Fruit fly (Drosophila melanogaster) whole organism, embryonic: Measurements from ENCODE around the gene tup.

ENCODE experiments used
- Abd-B ChIP-seq: fragments of 200-800 bp; sonication (Bioruptor generic); optimal IDR thresholded peaks from 2 replicates; lab custom pipeline; 2018; ENCODE audit warnings: missing biosample characterization, mild to moderate bottlenecking, missing genetic modification characterization, moderate library complexity
- Bgb ChIP-seq: fragments of 200-800 bp; sonication (Bioruptor generic); IDR thresholded peaks from 2 replicates; pipeline ENCODE4 v1.3.6; 2022; ENCODE audit warnings: missing biosample characterization, missing genetic modification characterization; ENCODE audit not compliant: partially characterized antibody
- CG10274 ChIP-seq: fragments of 200-800 bp; sonication (Bioruptor generic); optimal IDR thresholded peaks from 3 replicates; lab custom pipeline; 2017; ENCODE audit warnings: missing biosample characterization, mild to moderate bottlenecking, missing genetic modification characterization
- CG11085 ChIP-seq: fragments of 200-800 bp; sonication (Bioruptor generic); IDR thresholded peaks from 2 replicates; pipeline ENCODE4 v1.3.6; 2022; ENCODE audit warnings: missing biosample characterization, missing genetic modification characterization
- CG1233 ChIP-seq: fragments of 200-800 bp; sonication (Bioruptor generic); optimal IDR thresholded peaks from 4 replicates; lab custom pipeline; 2018; ENCODE audit warnings: missing biosample characterization, mild to moderate bottlenecking, missing genetic modification characterization
- CG12942 ChIP-seq: fragments of 200-800 bp; sonication (Bioruptor generic); optimal IDR thresholded peaks from 3 replicates; lab custom pipeline; 2016; ENCODE audit warnings: missing biosample characterization, missing genetic modification characterization
- CG13894 ChIP-seq: fragments of 200-800 bp; sonication (Bioruptor generic); optimal IDR thresholded peaks from 3 replicates; lab custom pipeline; 2018; ENCODE audit warnings: missing biosample characterization, mild to moderate bottlenecking, missing genetic modification characterization, moderate library complexity
- CG14710 ChIP-seq: fragments of 200-800 bp; sonication (Bioruptor generic); optimal IDR thresholded peaks from 3 replicates; lab custom pipeline; 2019; ENCODE audit warnings: missing biosample characterization, mild to moderate bottlenecking, missing genetic modification characterization, moderate library complexity
- CG17385 ChIP-seq: fragments of 200-800 bp; sonication (Bioruptor generic); optimal IDR thresholded peaks from 3 replicates; lab custom pipeline; 2018; ENCODE audit warnings: missing biosample characterization, mild to moderate bottlenecking, missing genetic modification characterization
- CG18599 ChIP-seq: fragments of 200-800 bp; sonication (Bioruptor generic); optimal IDR thresholded peaks from 3 replicates; lab custom pipeline; 2017; ENCODE audit warnings: missing biosample characterization, missing genetic modification characterization, mild to moderate bottlenecking, moderate library complexity, missing genetic modification reagents
- CG2199 ChIP-seq: fragments of 200-800 bp; sonication (Bioruptor generic); IDR thresholded peaks from 3 replicates; pipeline ENCODE4 v1.3.6; 2022; ENCODE audit warnings: missing biosample characterization, missing genetic modification characterization
- CG30431 ChIP-seq: fragments of 200-800 bp; sonication (Bioruptor generic); optimal IDR thresholded peaks from 2 replicates; lab custom pipeline; 2017; ENCODE audit warnings: missing biosample characterization, missing genetic modification characterization
- CG31224 ChIP-seq: fragments of 200-800 bp; sonication (Bioruptor generic); IDR thresholded peaks from 2 replicates; pipeline ENCODE4 v1.3.6; 2022; ENCODE audit warnings: missing biosample characterization, missing genetic modification characterization
- CG3726 ChIP-seq: fragments of 200-800 bp; sonication (Bioruptor generic); IDR thresholded peaks from 3 replicates; pipeline ENCODE4, ENCODE4 v1.3.6; 2022; ENCODE audit warnings: missing biosample characterization, missing genetic modification characterization
- CG3847 ChIP-seq: fragments of 200-800 bp; sonication (Bioruptor generic); IDR thresholded peaks from 2 replicates; pipeline ENCODE4 v1.3.6; 2022; ENCODE audit warnings: missing biosample characterization, missing genetic modification characterization
- CG43689 ChIP-seq: fragments of 200-800 bp; sonication (Bioruptor generic); IDR thresholded peaks from 2 replicates; pipeline ENCODE4 v1.3.6; 2022; ENCODE audit warnings: missing biosample characterization, missing genetic modification characterization
- CG4617 ChIP-seq: fragments of 200-800 bp; sonication (Bioruptor generic); optimal IDR thresholded peaks from 3 replicates; lab custom pipeline; 2016; ENCODE audit warnings: missing biosample characterization, missing genetic modification characterization, borderline replicate concordance
- CG7556 ChIP-seq: fragments of 200-800 bp; sonication (Bioruptor generic); optimal IDR thresholded peaks from 2 replicates; lab custom pipeline; 2017; ENCODE audit warnings: missing biosample characterization, mild to moderate bottlenecking, missing genetic modification characterization
- CTCF ChIP-seq: fragments of 200-800 bp; sonication (Bioruptor generic); optimal IDR thresholded peaks from 2 replicates; lab custom pipeline; 2017; ENCODE audit warnings: missing biosample characterization, mild to moderate bottlenecking, missing genetic modification characterization, moderate library complexity
- D19A ChIP-seq: fragments of 200-800 bp; optimal IDR thresholded peaks from 3 replicates; lab custom pipeline; 2019; ENCODE audit warnings: missing biosample characterization, mild to moderate bottlenecking, missing genetic modification characterization, moderate library complexity
- Dad ChIP-seq: fragments of 200-800 bp; sonication (Bioruptor generic); optimal IDR thresholded peaks from 3 replicates; lab custom pipeline; 2016; ENCODE audit warnings: missing biosample characterization, missing genetic modification characterization
- Doc3 ChIP-seq: fragments of 200-800 bp; sonication (Bioruptor generic); IDR thresholded peaks from 3 replicates; pipeline ENCODE4 v1.3.6; 2022; ENCODE audit warnings: missing biosample characterization, missing genetic modification characterization; ENCODE audit not compliant: partially characterized antibody
- E2f2 ChIP-seq: fragments of 200-800 bp; sonication (Bioruptor generic); IDR thresholded peaks from 2 replicates; pipeline ENCODE4 v1.3.6; 2022; ENCODE audit warnings: missing biosample characterization, missing genetic modification characterization
- Ets65A ChIP-seq: fragments of 200-800 bp; sonication (Bioruptor generic); peaks from one replicate; lab custom pipeline; 2016; ENCODE audit warnings: missing biosample characterization, missing genetic modification characterization
- HLH3B ChIP-seq: fragments of 200-800 bp; sonication (Bioruptor generic); IDR thresholded peaks from 2 replicates; pipeline ENCODE4 v1.3.6; 2022; ENCODE audit warnings: missing biosample characterization, missing genetic modification characterization
- Hand ChIP-seq: fragments of 200-800 bp; sonication (Bioruptor generic); optimal IDR thresholded peaks from 2 replicates; lab custom pipeline; 2017; ENCODE audit warnings: mild to moderate bottlenecking, missing biosample characterization, missing genetic modification reagents, missing genetic modification characterization
- Lim3 ChIP-seq: fragments of 200-800 bp; sonication (Bioruptor generic); IDR thresholded peaks from 2 replicates; pipeline ENCODE4 v1.3.6; 2022; ENCODE audit warnings: missing biosample characterization, missing genetic modification characterization
- Meics ChIP-seq: fragments of 200-800 bp; sonication (Bioruptor generic); optimal IDR thresholded peaks from 2 replicates; lab custom pipeline; 2017; ENCODE audit warnings: missing biosample characterization, mild to moderate bottlenecking, missing genetic modification characterization
- Nf-YC ChIP-seq: fragments of 200-800 bp; optimal IDR thresholded peaks from 3 replicates; lab custom pipeline; 2019; ENCODE audit warnings: missing biosample characterization, mild to moderate bottlenecking, missing genetic modification characterization, moderate library complexity
- Six4 ChIP-seq: fragments of 200-800 bp; sonication (Bioruptor generic); optimal IDR thresholded peaks from 2 replicates; lab custom pipeline; 2016; ENCODE audit warnings: missing biosample characterization, missing genetic modification characterization
- Stat92E ChIP-seq, 3 experiments: fragments of >200 bp in 2 of 3; fragments of 200-800 bp in 1 of 3; sonication (Bioruptor generic) in 1 of 3; optimal IDR thresholded peaks; 2 replicates each; lab custom pipeline; 2017 to 2019; ENCODE audit warnings: missing biosample characterization in 3 of 3, missing genetic modification characterization in 3 of 3, mild to moderate bottlenecking in 1 of 3, moderate library complexity in 1 of 3
- Taf1 ChIP-seq: fragments of 200-800 bp; sonication (Bioruptor generic); IDR thresholded peaks from 2 replicates; pipeline ENCODE4 v1.3.6; 2022; ENCODE audit warnings: missing biosample characterization, missing genetic modification characterization
- Xbp1 ChIP-seq: fragments of 200-800 bp; sonication (Bioruptor generic); optimal IDR thresholded peaks from 3 replicates; lab custom pipeline; 2016; ENCODE audit warnings: missing biosample characterization, mild to moderate bottlenecking, missing genetic modification characterization
- btn ChIP-seq: fragments of 200-800 bp; sonication (Bioruptor generic); optimal IDR thresholded peaks from 2 replicates; lab custom pipeline; 2016; ENCODE audit warnings: missing biosample characterization, missing genetic modification characterization
- dimm ChIP-seq: fragments of 200-800 bp; sonication (Bioruptor generic); IDR thresholded peaks from 2 replicates; pipeline ENCODE4 v1.3.6; 2022; ENCODE audit warnings: missing biosample characterization, missing genetic modification characterization
- dmrt11E ChIP-seq: fragments of 200-800 bp; sonication (Bioruptor generic); optimal IDR thresholded peaks from 3 replicates; lab custom pipeline; 2018; ENCODE audit warnings: missing biosample characterization, mild to moderate bottlenecking, missing genetic modification characterization, moderate library complexity
- fd102C ChIP-seq: fragments of 200-800 bp; sonication (Bioruptor generic); optimal IDR thresholded peaks from 2 replicates; lab custom pipeline; 2018; ENCODE audit warnings: missing biosample characterization, mild to moderate bottlenecking, missing genetic modification characterization, moderate library complexity
- ftz-f1 ChIP-seq: fragments of 200-800 bp; sonication (Bioruptor generic); optimal IDR thresholded peaks from 2 replicates; lab custom pipeline; 2016; ENCODE audit warnings: missing biosample characterization, missing genetic modification characterization
- gem ChIP-seq: fragments of 200-800 bp; sonication (Bioruptor generic); optimal IDR thresholded peaks from 2 replicates; lab custom pipeline; 2019; ENCODE audit warnings: missing biosample characterization, mild to moderate bottlenecking, missing genetic modification characterization, moderate library complexity
- her ChIP-seq: fragments of 200-800 bp; sonication (Bioruptor generic); optimal IDR thresholded peaks from 2 replicates; lab custom pipeline; 2016; ENCODE audit warnings: missing biosample characterization, missing genetic modification characterization
- hkb ChIP-seq, 2 experiments: fragments of 200-800 bp in 1 of 2; fragments of >200 bp in 1 of 2; sonication (Bioruptor generic) in 1 of 2; IDR thresholded peaks in 1 of 2; optimal IDR thresholded peaks in 1 of 2; 2 replicates each; pipeline versions ENCODE4 v1.3.6 to Lab custom; 2017 to 2022; ENCODE audit warnings: missing biosample characterization in 1 of 2, missing genetic modification characterization in 1 of 2
- insv ChIP-seq, 2 experiments: fragments of 200-800 bp; sonication (Bioruptor generic); optimal IDR thresholded peaks; 3 replicates each; lab custom pipeline; 2016 to 2018; ENCODE audit warnings: missing biosample characterization in 2 of 2, missing genetic modification characterization in 2 of 2
- knrl ChIP-seq: fragments of 200-800 bp; sonication (Bioruptor generic); IDR thresholded peaks from 3 replicates; pipeline ENCODE4 v1.3.6; 2022; ENCODE audit warnings: missing biosample characterization, missing genetic modification characterization; ENCODE audit not compliant: partially characterized antibody
- lov ChIP-seq, 2 experiments: fragments of 200-800 bp in 1 of 2; fragments of >200 bp in 1 of 2; sonication (Bioruptor generic) in 1 of 2; IDR thresholded peaks in 1 of 2; optimal IDR thresholded peaks in 1 of 2; 2 replicates in 1 of 2; 3 replicates in 1 of 2; pipeline versions ENCODE4 v1.3.6 to Lab custom; 2017 to 2022; ENCODE audit warnings: missing biosample characterization in 1 of 2, missing genetic modification characterization in 1 of 2
- mirr ChIP-seq: fragments of 200-800 bp; sonication (Bioruptor generic); optimal IDR thresholded peaks from 3 replicates; lab custom pipeline; 2018; ENCODE audit warnings: missing biosample characterization, mild to moderate bottlenecking, missing genetic modification characterization
- nmo ChIP-seq: fragments of 200-800 bp; sonication (Bioruptor generic); optimal IDR thresholded peaks from 2 replicates; lab custom pipeline; 2018; ENCODE audit warnings: missing biosample characterization, mild to moderate bottlenecking, missing genetic modification characterization, moderate library complexity
- peb ChIP-seq: fragments of 200-800 bp; sonication (Bioruptor generic); IDR thresholded peaks from 2 replicates; pipeline ENCODE4 v1.3.6; 2022; ENCODE audit warnings: missing biosample characterization, missing genetic modification characterization
- ssp ChIP-seq: fragments of 200-800 bp; sonication (Bioruptor generic); IDR thresholded peaks from 2 replicates; pipeline ENCODE4 v1.3.6; 2022; ENCODE audit warnings: missing biosample characterization, missing genetic modification characterization
- trem ChIP-seq: fragments of 200-800 bp; optimal IDR thresholded peaks from 3 replicates; lab custom pipeline; 2019; ENCODE audit warnings: missing biosample characterization, mild to moderate bottlenecking, missing genetic modification characterization, moderate library complexity
- tx ChIP-seq: fragments of 200-800 bp; sonication (Bioruptor generic); optimal IDR thresholded peaks from 2 replicates; lab custom pipeline; 2016; ENCODE audit warnings: missing biosample characterization, missing genetic modification characterization
- yki ChIP-seq: fragments of >200 bp; optimal IDR thresholded peaks from 3 replicates; lab custom pipeline; 2018
- zfh1 ChIP-seq: fragments of 200-800 bp; sonication (Bioruptor generic); IDR thresholded peaks from 3 replicates; pipeline ENCODE4 v1.3.6; 2022; ENCODE audit warnings: missing biosample characterization, missing genetic modification characterization

tup gene

DNA sequence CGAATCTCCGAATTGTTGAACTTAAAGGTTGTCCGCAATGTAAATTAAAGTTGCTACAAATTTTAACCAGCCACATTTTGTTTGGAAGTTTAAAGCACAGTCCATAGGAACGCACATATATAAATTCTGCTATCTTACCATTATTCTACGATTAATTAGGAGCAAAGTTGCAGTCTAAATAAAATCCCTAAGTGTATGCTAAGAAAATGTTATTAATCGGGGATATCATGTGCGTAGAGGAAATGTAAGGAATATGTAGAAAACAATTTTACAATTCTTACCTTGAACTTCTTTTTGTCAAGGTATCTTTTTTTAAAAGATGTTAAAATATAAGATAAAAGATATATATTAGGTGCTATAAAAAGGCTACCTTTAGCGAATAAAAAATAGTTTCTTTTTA lies 62.7 kb downstream of the tup start:
- TF ChIP-seq CTCF (peak; percentile 59), ftz-f1 (GFP tag; lab: Kevin White, UChicago) (peak; percentile 70), CG14710 (no peak), Xbp1 (GFP tag; lab: Kevin White, UChicago) (no peak), CG7556 (no peak), Abd-B (no peak), tx (GFP tag; lab: Kevin White, UChicago) (no peak), Lim3 (GFP tag; lab: Robert Waterston, UW) (no peak), CG4617 (no peak), Six4 (GFP tag; lab: Kevin White, UChicago) (no peak), D19A (no peak), peb (no peak), insv (GFP tag; optimal IDR thresholded peaks at IDR 0.05; lab: Kevin White, UChicago) (no peak), CG17385 (GFP tag; lab: Kevin White, UChicago) (no peak), nmo (GFP tag; lab: Kevin White, UChicago) (no peak), E2f2 (GFP tag; lab: Robert Waterston, UW) (no peak), CG1233 (GFP tag; lab: Kevin White, UChicago) (no peak), lov (optimal IDR thresholded peaks at IDR 0.05; lab: Kevin White, UChicago) (no peak), lov (GFP tag; IDR thresholded peaks at IDR 0.05; lab: Robert Waterston, UW) (no peak), fd102C (GFP tag; lab: Kevin White, UChicago) (no peak), Stat92E (GFP tag; optimal IDR thresholded peaks at IDR 0.05; lab: Kevin White, UChicago) (no peak), her (GFP tag; lab: Kevin White, UChicago) (no peak), gem (tag; lab: Kevin White, UChicago) (no peak), Taf1 (no peak), CG18599 (GFP tag; lab: Kevin White, UChicago) (no peak), Bgb (GFP tag; lab: Robert Waterston, UW) (peak; percentile 65), HLH3B (GFP tag; lab: Robert Waterston, UW) (no peak), Nf-YC (tag; lab: Kevin White, UChicago) (no peak), Doc3 (GFP tag; lab: Robert Waterston, UW) (no peak), knrl (GFP tag; lab: Robert Waterston, UW) (peak; percentile 39; the same call in 2 of the 3 replicates), CG2199 (GFP tag; lab: Robert Waterston, UW) (peak; percentile 21; the same call in 1 of the 3 replicates), Ets65A (GFP tag; lab: Kevin White, UChicago) (no peak), dimm (no peak), yki (no peak), CG3726 (GFP tag; lab: Robert Waterston, UW) (no peak), CG3847 (no peak), dmrt11E (tag; lab: Kevin White, UChicago) (no peak), Hand (GFP tag; lab: Kevin White, UChicago) (no peak), CG31224 (no peak), CG12942 (GFP tag; lab: Kevin White, UChicago) (no peak), Dad (no peak), zfh1 (no peak), Meics (GFP tag; lab: Kevin White, UChicago) (no peak), mirr (GFP tag; lab: Kevin White, UChicago) (no peak), CG43689 (GFP tag; lab: Robert Waterston, UW) (no peak), CG30431 (GFP tag; lab: Kevin White, UChicago) (no peak), hkb (optimal IDR thresholded peaks at IDR 0.05; lab: Kevin White, UChicago) (no peak), hkb (GFP tag; IDR thresholded peaks at IDR 0.05; lab: Robert Waterston, UW) (no peak), CG13894 (tag; lab: Kevin White, UChicago) (no peak), CG11085 (GFP tag; lab: Robert Waterston, UW) (no peak), ssp (GFP tag; lab: Robert Waterston, UW) (no peak), trem (no peak), CG10274 (GFP tag; lab: Kevin White, UChicago) (no peak), btn (GFP tag; lab: Kevin White, UChicago) (no peak)
